Fruit fly (Drosophila melanogaster) whole organism, wandering third instar larva: ENCODE measurements around the gene CG8097.

ENCODE experiments used
- Abd-B ChIP-seq: fragments of >200 bp; optimal IDR thresholded peaks from 2 replicates; lab custom pipeline; 2017; ENCODE audit warnings: missing biosample characterization, missing genetic modification characterization
- Dif ChIP-seq: fragments of 200-275, 200-300 bp; sonication (Bioruptor generic); optimal IDR thresholded peaks from 2 replicates; lab custom pipeline; 2018; ENCODE audit warnings: missing biosample characterization, missing genetic modification characterization; ENCODE audit not compliant: partially characterized antibody

DNA sequence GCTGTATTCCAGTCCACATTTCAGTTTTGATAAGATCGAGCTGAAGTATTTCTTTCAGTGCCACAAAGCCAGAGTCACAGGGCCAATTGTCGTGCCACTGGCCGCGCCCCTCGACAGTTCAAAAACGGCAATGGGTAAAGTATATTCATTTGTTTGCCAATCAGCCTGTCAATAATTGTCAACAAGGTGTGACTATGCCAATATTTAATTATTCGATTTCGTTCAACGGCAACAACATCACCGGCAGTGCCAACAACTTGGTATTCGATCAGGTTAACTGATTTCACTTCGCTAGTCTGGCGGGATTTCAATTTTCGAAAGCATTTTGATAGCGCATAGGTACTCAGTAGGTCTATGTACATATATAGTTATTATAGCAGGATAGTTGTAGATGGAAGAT lies 19.5 kb downstream of the CG8097 start:
- TF ChIP-seq Dif (GFP tag; lab: Kevin White, UChicago) (no peak), Abd-B (GFP tag; lab: Kevin White, UChicago) (no peak)
